Fruit fly (Drosophila melanogaster) whole organism, prepupa: ENCODE measurements around the gene CG13086.

Experiments
- CG10631 ChIP-seq: fragments of 200-800 bp; sonication (Bioruptor generic); optimal IDR thresholded peaks from 2 replicates; lab custom pipeline; 2016; ENCODE audit warnings: missing biosample characterization, missing genetic modification characterization
- CG10669 ChIP-seq: fragments of 200-800 bp; sonication (Bioruptor generic); optimal IDR thresholded peaks from 3 replicates; lab custom pipeline; 2018; ENCODE audit warnings: missing biosample characterization, mild to moderate bottlenecking, missing genetic modification characterization, moderate library complexity
- CG11294 ChIP-seq: fragments of 200-800 bp; sonication (Bioruptor generic); IDR thresholded peaks from 2 replicates; pipeline ENCODE4 v1.3.6; 2022; ENCODE audit warnings: missing biosample characterization, missing genetic modification characterization
- CG11762 ChIP-seq: fragments of 200-800 bp; sonication (Bioruptor generic); optimal IDR thresholded peaks from 3 replicates; lab custom pipeline; 2016; ENCODE audit warnings: missing biosample characterization, missing genetic modification characterization; ENCODE audit not compliant: insufficient read depth
- CG11902 ChIP-seq: fragments of 200-800 bp; sonication (Bioruptor generic); optimal IDR thresholded peaks from 3 replicates; lab custom pipeline; 2016; ENCODE audit warnings: missing biosample characterization, missing genetic modification characterization
- CG15336 ChIP-seq: fragments of 200-800 bp; sonication (Bioruptor generic); IDR thresholded peaks from 2 replicates; pipeline ENCODE4 v1.3.6; 2022; ENCODE audit warnings: missing biosample characterization, missing genetic modification characterization
- CG3032 ChIP-seq: fragments of 200-800 bp; optimal IDR thresholded peaks from 2 replicates; lab custom pipeline; 2019; ENCODE audit warnings: missing biosample characterization, mild to moderate bottlenecking, missing genetic modification characterization, moderate library complexity
- CG32006 ChIP-seq: fragments of 200-800 bp; sonication (Bioruptor generic); optimal IDR thresholded peaks from 3 replicates; lab custom pipeline; 2017; ENCODE audit warnings: missing biosample characterization, mild to moderate bottlenecking, missing genetic modification characterization
- CG34406 ChIP-seq: fragments of 200-800 bp; sonication (Bioruptor generic); optimal IDR thresholded peaks from 3 replicates; lab custom pipeline; 2016; ENCODE audit warnings: missing biosample characterization, missing genetic modification characterization
- CG3919 ChIP-seq: fragments of 200-800 bp; sonication (Bioruptor generic); optimal IDR thresholded peaks from 3 replicates; lab custom pipeline; 2016; ENCODE audit warnings: missing biosample characterization, missing genetic modification characterization
- CG4318 ChIP-seq: fragments of 200-800 bp; sonication (Bioruptor generic); optimal IDR thresholded peaks from 3 replicates; lab custom pipeline; 2017; ENCODE audit warnings: missing biosample characterization, mild to moderate bottlenecking, missing genetic modification characterization
- CG6163 ChIP-seq: fragments of 200-800 bp; sonication (Bioruptor generic); IDR thresholded peaks from 3 replicates; pipeline ENCODE4 v1.3.6; 2022; ENCODE audit warnings: missing biosample characterization, missing genetic modification characterization
- CG6276 ChIP-seq: fragments of 200-800 bp; sonication (Bioruptor generic); optimal IDR thresholded peaks from 2 replicates; lab custom pipeline; 2017; ENCODE audit warnings: missing biosample characterization, mild to moderate bottlenecking, missing genetic modification characterization
- CG6792 ChIP-seq: fragments of 200-800 bp; sonication (Bioruptor generic); optimal IDR thresholded peaks from 3 replicates; lab custom pipeline; 2016; ENCODE audit warnings: missing biosample characterization, missing genetic modification characterization
- CG6808 ChIP-seq: fragments of 200-800 bp; sonication (Bioruptor generic); optimal IDR thresholded peaks from 3 replicates; lab custom pipeline; 2017; ENCODE audit warnings: missing biosample characterization, missing genetic modification characterization, mild to moderate bottlenecking, moderate library complexity, missing genetic modification reagents
- CG6854 ChIP-seq: fragments of 200-800 bp; sonication (Bioruptor generic); optimal IDR thresholded peaks from 2 replicates; lab custom pipeline; 2017; ENCODE audit warnings: missing biosample characterization, mild to moderate bottlenecking, missing genetic modification characterization
- CG8119 ChIP-seq: fragments of 200-800 bp; sonication (Bioruptor generic); IDR thresholded peaks from 3 replicates; pipeline ENCODE4 v1.3.6; 2022; ENCODE audit warnings: missing biosample characterization, missing genetic modification characterization
- CG8319 ChIP-seq: fragments of 200-800 bp; sonication (Bioruptor generic); optimal IDR thresholded peaks from 3 replicates; lab custom pipeline; 2016; ENCODE audit warnings: missing biosample characterization, missing genetic modification characterization
- CG9139 ChIP-seq: fragments of 200-800 bp; sonication (Bioruptor generic); optimal IDR thresholded peaks from 3 replicates; lab custom pipeline; 2017; ENCODE audit warnings: missing biosample characterization, mild to moderate bottlenecking, missing genetic modification characterization
- Eip75B ChIP-seq: fragments of 200-800 bp; sonication (Bioruptor generic); optimal IDR thresholded peaks from 3 replicates; lab custom pipeline; 2016; ENCODE audit warnings: missing biosample characterization, missing genetic modification characterization
- Eip78C ChIP-seq: fragments of 200-800 bp; sonication (Bioruptor generic); peaks from one replicate; lab custom pipeline; 2016; ENCODE audit warnings: missing biosample characterization, missing genetic modification characterization
- Eip93F ChIP-seq: fragments of 200-800 bp; sonication (Bioruptor generic); optimal IDR thresholded peaks from 2 replicates; lab custom pipeline; 2016; ENCODE audit warnings: missing biosample characterization, mild to moderate bottlenecking, missing genetic modification characterization
- Ets96B ChIP-seq: fragments of 200-800 bp; optimal IDR thresholded peaks from 2 replicates; lab custom pipeline; 2019; ENCODE audit warnings: missing biosample characterization, mild to moderate bottlenecking, missing genetic modification characterization, moderate library complexity
- Hr38 ChIP-seq: sonication (Bioruptor generic); optimal IDR thresholded peaks from 2 replicates; lab custom pipeline; 2016; ENCODE audit warnings: missing biosample characterization, missing genetic modification characterization
- Hr39 ChIP-seq: fragments of 200-800 bp; sonication (Bioruptor generic); optimal IDR thresholded peaks from 2 replicates; lab custom pipeline; 2016; ENCODE audit warnings: missing biosample characterization, missing genetic modification characterization
- Hr4 ChIP-seq: fragments of 200-800 bp; sonication (Bioruptor generic); optimal IDR thresholded peaks from 3 replicates; lab custom pipeline; 2016; ENCODE audit warnings: missing biosample characterization, missing genetic modification characterization
- Lpt ChIP-seq: fragments of 200-800 bp; sonication (Bioruptor generic); optimal IDR thresholded peaks from 3 replicates; lab custom pipeline; 2016; ENCODE audit warnings: missing biosample characterization, missing genetic modification characterization
- Met ChIP-seq: fragments of 200-800 bp; sonication (Bioruptor generic); optimal IDR thresholded peaks from 3 replicates; lab custom pipeline; 2016; ENCODE audit warnings: missing biosample characterization, missing genetic modification characterization
- OdsH ChIP-seq: fragments of 200-800 bp; sonication (Bioruptor generic); optimal IDR thresholded peaks from 3 replicates; lab custom pipeline; 2016; ENCODE audit warnings: missing biosample characterization, missing genetic modification characterization
- Smox ChIP-seq: fragments of 200-800 bp; sonication (Bioruptor generic); optimal IDR thresholded peaks from 3 replicates; lab custom pipeline; 2016; ENCODE audit warnings: missing biosample characterization, missing genetic modification characterization
- Sox102F ChIP-seq: fragments of 200-800 bp; sonication (Bioruptor generic); optimal IDR thresholded peaks from 2 replicates; lab custom pipeline; 2016; ENCODE audit warnings: missing biosample characterization, mild to moderate bottlenecking, missing genetic modification characterization
- Sox14 ChIP-seq: fragments of 200-800 bp; sonication (Bioruptor generic); optimal IDR thresholded peaks from 3 replicates; lab custom pipeline; 2016; ENCODE audit warnings: missing biosample characterization, missing genetic modification characterization
- achi ChIP-seq: fragments of 200-800 bp; sonication (Bioruptor generic); optimal IDR thresholded peaks from 3 replicates; lab custom pipeline; 2016; ENCODE audit warnings: missing biosample characterization, missing genetic modification characterization
- acj6 ChIP-seq: fragments of 200-800 bp; sonication (Bioruptor generic); optimal IDR thresholded peaks from 3 replicates; lab custom pipeline; 2016; ENCODE audit warnings: missing biosample characterization, missing genetic modification characterization
- dac ChIP-seq: fragments of 200-800 bp; sonication (Bioruptor generic); optimal IDR thresholded peaks from 2 replicates; lab custom pipeline; 2017; ENCODE audit warnings: missing biosample characterization, mild to moderate bottlenecking, missing genetic modification characterization
- dsx ChIP-seq: fragments of 200-800 bp; optimal IDR thresholded peaks from 3 replicates; lab custom pipeline; 2019; ENCODE audit warnings: missing biosample characterization, mild to moderate bottlenecking, missing genetic modification characterization, moderate library complexity; ENCODE audit not compliant: poor library complexity, severe bottlenecking
- eg ChIP-seq: fragments of 200-800 bp; sonication (Bioruptor generic); IDR thresholded peaks from 3 replicates; pipeline ENCODE4 v1.3.6; 2022; ENCODE audit warnings: missing biosample characterization, missing genetic modification characterization
- esn ChIP-seq: fragments of 200-800 bp; sonication (Bioruptor generic); optimal IDR thresholded peaks from 2 replicates; lab custom pipeline; 2016; ENCODE audit warnings: missing biosample characterization, mild to moderate bottlenecking, missing genetic modification characterization, moderate library complexity
- fd59A ChIP-seq: fragments of 200-800 bp; sonication (Bioruptor generic); optimal IDR thresholded peaks from 2 replicates; lab custom pipeline; 2017; ENCODE audit warnings: missing biosample characterization, mild to moderate bottlenecking, missing genetic modification characterization, missing genetic modification reagents
- fkh ChIP-seq: fragments of 200-800 bp; sonication (Bioruptor generic); optimal IDR thresholded peaks from 3 replicates; lab custom pipeline; 2017; ENCODE audit warnings: missing biosample characterization, mild to moderate bottlenecking, missing genetic modification characterization, moderate library complexity
- lz ChIP-seq: fragments of 200-800 bp; sonication (Bioruptor generic); optimal IDR thresholded peaks from 3 replicates; lab custom pipeline; 2016; ENCODE audit warnings: missing biosample characterization, missing genetic modification characterization
- pdm3 ChIP-seq: fragments of 200-800 bp; sonication (Bioruptor generic); optimal IDR thresholded peaks from 3 replicates; lab custom pipeline; 2016; ENCODE audit warnings: missing biosample characterization, missing genetic modification characterization
- salr ChIP-seq, 2 experiments: fragments of 200-800 bp; sonication (Bioruptor generic); optimal IDR thresholded peaks; 3 replicates each; lab custom pipeline; 2016 to 2018; ENCODE audit warnings: missing biosample characterization in 2 of 2, missing genetic modification characterization in 2 of 2, mild to moderate bottlenecking in 1 of 2
- spab ChIP-seq: fragments of 200-800 bp; sonication (Bioruptor generic); optimal IDR thresholded peaks from 2 replicates; lab custom pipeline; 2017; ENCODE audit warnings: missing biosample characterization, mild to moderate bottlenecking, missing genetic modification characterization, missing genetic modification reagents
- ss ChIP-seq, 2 experiments: fragments of 200-800 bp; sonication (Bioruptor generic); optimal IDR thresholded peaks; 2 replicates in 1 of 2; 3 replicates in 1 of 2; lab custom pipeline; 2017 to 2018; ENCODE audit warnings: mild to moderate bottlenecking in 2 of 2, missing biosample characterization in 2 of 2, missing genetic modification characterization in 2 of 2, moderate library complexity in 1 of 2
- svp ChIP-seq: fragments of 200-800 bp; sonication (Bioruptor generic); peaks from one replicate; lab custom pipeline; 2016; ENCODE audit warnings: missing biosample characterization, missing genetic modification characterization
- topi ChIP-seq: fragments of 200-800 bp; sonication (Bioruptor generic); optimal IDR thresholded peaks from 3 replicates; lab custom pipeline; 2016; ENCODE audit warnings: missing biosample characterization, missing genetic modification characterization
- vri ChIP-seq: fragments of 200-800 bp; sonication (Bioruptor generic); optimal IDR thresholded peaks from 3 replicates; lab custom pipeline; 2016; ENCODE audit warnings: missing biosample characterization, mild to moderate bottlenecking, missing genetic modification characterization

CG13086 gene

dm6 chr2L:19342018-19342417, 22.2 kb upstream of the CG13086 start (continued):
- TF ChIP-seq Met (GFP tag; lab: Kevin White, UChicago) (peak; percentile 7), acj6 (GFP tag; lab: Kevin White, UChicago) (peak; percentile 85), CG11902 (GFP tag; lab: Kevin White, UChicago) (no peak), Lpt (peak; percentile 81), fkh (GFP tag; lab: Kevin White, UChicago) (no peak), dsx (GFP tag; lab: Kevin White, UChicago) (peak; percentile 90), CG10669 (GFP tag; lab: Kevin White, UChicago) (peak; percentile 92)
- TF ChIP-seq, all 60 proteins: peak for 49

DNA sequence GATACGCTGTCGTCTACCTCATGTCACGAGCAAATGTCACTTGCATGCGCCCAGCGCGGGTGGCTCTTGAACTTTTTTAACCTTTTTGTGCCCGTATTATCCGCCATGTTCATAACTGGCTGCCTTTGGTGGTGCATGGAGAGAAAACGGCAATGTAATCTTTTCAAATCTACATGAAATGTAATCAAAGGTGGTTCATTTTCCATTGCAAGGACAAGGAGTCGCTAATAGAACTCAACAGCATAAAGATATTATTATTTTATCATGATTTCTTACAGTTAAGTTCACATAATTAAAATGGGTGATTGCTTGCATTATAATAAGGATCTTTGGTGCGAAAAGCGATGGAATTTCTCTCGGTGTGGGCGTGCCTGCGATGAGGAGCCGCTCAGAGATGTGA, 21.4 kb upstream of the CG13086 start:
- TF ChIP-seq Hr38 (no peak), CG32006 (GFP tag; lab: Kevin White, UChicago) (peak; percentile 48), esn (GFP tag; lab: Kevin White, UChicago) (peak; percentile 29), Sox102F (GFP tag; lab: Kevin White, UChicago) (peak; percentile 1), eg (peak; percentile 24; the same call in 1 of the 3 replicates), Eip93F (GFP tag; lab: Kevin White, UChicago) (no peak), acj6 (GFP tag; lab: Kevin White, UChicago) (peak; percentile 32), CG3919 (GFP tag; lab: Kevin White, UChicago) (peak; percentile 41), salr (GFP tag; optimal IDR thresholded peaks at IDR 0.05; lab: Kevin White, UChicago) (peak in 1 of 2 experiments; percentile 36), CG11762 (no peak), spab (peak; percentile 30), CG6808 (peak; percentile 30), CG4318 (GFP tag; lab: Kevin White, UChicago) (peak; percentile 9), fd59A (peak; percentile 36), CG8319 (peak; percentile 11), ss (GFP tag; optimal IDR thresholded peaks at IDR 0.05; lab: Kevin White, UChicago) (peak in 1 of 2 experiments; percentile 18), Met (GFP tag; lab: Kevin White, UChicago) (peak; percentile 43), Hr4 (peak; percentile 47), svp (GFP tag; lab: Kevin White, UChicago) (peak; percentile 79), CG10669 (GFP tag; lab: Kevin White, UChicago) (peak; percentile 45), CG3032 (tag; lab: Kevin White, UChicago) (peak; percentile 42), CG6854 (GFP tag; lab: Kevin White, UChicago) (no peak), Hr39 (GFP tag; lab: Kevin White, UChicago) (no peak), dac (GFP tag; lab: Kevin White, UChicago) (no peak), Smox (GFP tag; lab: Kevin White, UChicago) (peak; percentile 34), lz (GFP tag; lab: Kevin White, UChicago) (peak; percentile 14), pdm3 (GFP tag; lab: Kevin White, UChicago) (peak; percentile 31), dsx (GFP tag; lab: Kevin White, UChicago) (peak; percentile 5), CG34406 (GFP tag; lab: Kevin White, UChicago) (peak; percentile 16), CG15336 (no peak), CG11902 (GFP tag; lab: Kevin White, UChicago) (no peak), CG11294 (GFP tag; lab: Robert Waterston, UW) (no peak), Lpt (no peak), CG6163 (GFP tag; lab: Robert Waterston, UW) (no peak), CG10631 (peak; percentile 30), fkh (GFP tag; lab: Kevin White, UChicago) (no peak), CG6792 (GFP tag; lab: Kevin White, UChicago) (peak; percentile 4), topi (peak; percentile 40), CG8119 (GFP tag; lab: Robert Waterston, UW) (0 out of 3 replicates have a peak, but pooled peaks have one; percentile 26), OdsH (peak; percentile 16), Eip75B (peak; percentile 33), Ets96B (peak; percentile 42), CG9139 (no peak), CG6276 (GFP tag; lab: Kevin White, UChicago) (no peak), achi (GFP tag; lab: Kevin White, UChicago) (peak; percentile 32), Eip78C (GFP tag; lab: Kevin White, UChicago) (peak; percentile 81), Sox14 (GFP tag; lab: Kevin White, UChicago) (peak; percentile 40), vri (GFP tag; lab: Kevin White, UChicago) (no peak)
